Fruit fly (Drosophila melanogaster): ENCODE data around the gene CG33965.

Gene CG33965

dm6 chr3L:1216460-1216859 is 16.2 kb upstream of the CG33965 start (continued):
- TF ChIP-seq CG8388 (GFP tag; optimal IDR thresholded peaks at IDR 0.05) (peak; percentile 56), CG7271 (tag; optimal IDR thresholded peaks at IDR 0.05) (no peak), exex (tag; optimal IDR thresholded peaks at IDR 0.05) (no peak), CG6689 (GFP tag; IDR thresholded peaks at IDR 0.05) (peak; percentile 59; the same call in 1 of the 2 replicates), Usf (GFP tag; optimal IDR thresholded peaks at IDR 0.05) (no peak), repo (GFP tag; optimal IDR thresholded peaks at IDR 0.05) (peak; percentile 1), zfh1 (GFP tag; IDR thresholded peaks at IDR 0.05) (no peak), CG7556 (GFP tag; optimal IDR thresholded peaks at IDR 0.05) (peak; percentile 19), CG31224 (GFP tag; IDR thresholded peaks at IDR 0.05) (no peak), CG11723 (GFP tag; optimal IDR thresholded peaks at IDR 0.05) (no peak), bsh (GFP tag; optimal IDR thresholded peaks at IDR 0.05) (peak in 1 of 2 experiments; percentile 69), stwl (tag; optimal IDR thresholded peaks at IDR 0.05) (no peak), pum (GFP tag; optimal IDR thresholded peaks at IDR 0.05) (peak; percentile 38), CG2875 (GFP tag; optimal IDR thresholded peaks at IDR 0.05) (peak; percentile 43), NFAT (GFP tag; IDR thresholded peaks at IDR 0.05) (no peak), HLHmδ (GFP tag; optimal IDR thresholded peaks at IDR 0.05) (no peak), CG7839 (tag; optimal IDR thresholded peaks at IDR 0.05) (peak; percentile 54), nau (GFP tag; optimal IDR thresholded peaks at IDR 0.05) (peak; percentile 14), Ets65A (GFP tag) (peak; percentile 75), fd64A (GFP tag; optimal IDR thresholded peaks at IDR 0.05) (no peak), nerfin-2 (GFP tag; IDR thresholded peaks at IDR 0.05; ENCODE audit: partially characterized antibody) (no peak), hth (optimal IDR thresholded peaks at IDR 0.05) (no peak), CG14710 (tag; optimal IDR thresholded peaks at IDR 0.05) (peak; percentile 57), tin (GFP tag; optimal IDR thresholded peaks at IDR 0.05) (peak; percentile 53), HmgZ (tag; optimal IDR thresholded peaks at IDR 0.05) (no peak), Adf1 (GFP tag; IDR thresholded peaks at IDR 0.05) (no peak), dmrt99B (tag; optimal IDR thresholded peaks at IDR 0.05) (peak; percentile 66), D19A (tag; optimal IDR thresholded peaks at IDR 0.05) (peak; percentile 50), run (tag; optimal IDR thresholded peaks at IDR 0.05) (no peak), Optix (GFP tag; IDR thresholded peaks at IDR 0.05) (no peak), fd102C (GFP tag; optimal IDR thresholded peaks at IDR 0.05) (no peak), CG10209 (GFP tag; optimal IDR thresholded peaks at IDR 0.05) (peak; percentile 27), gt (GFP tag; IDR thresholded peaks at IDR 0.05) (no peak), Gug (GFP tag; IDR thresholded peaks at IDR 0.05) (no peak), trem (tag; optimal IDR thresholded peaks at IDR 0.05) (peak; percentile 54), CG9609 (GFP tag; optimal IDR thresholded peaks at IDR 0.05) (no peak), lab (GFP tag; optimal IDR thresholded peaks at IDR 0.05) (peak; percentile 58), CG7745 (tag; optimal IDR thresholded peaks at IDR 0.05) (no peak), disco-r (GFP tag; optimal IDR thresholded peaks at IDR 0.05) (no peak), CG6791 (GFP tag; IDR thresholded peaks at IDR 0.05; ENCODE audit: partially characterized antibody) (no peak), wor (GFP tag; IDR thresholded peaks at IDR 0.05) (no peak), CG12299 (tag; optimal IDR thresholded peaks at IDR 0.05) (no peak), tap (tag; optimal IDR thresholded peaks at IDR 0.05) (peak; percentile 48), sc (optimal IDR thresholded peaks at IDR 0.05) (no peak), sc (GFP tag; optimal IDR thresholded peaks at IDR 0.05) (no peak), z (GFP tag; IDR thresholded peaks at IDR 0.05) (no peak), CG6813 (GFP tag; optimal IDR thresholded peaks at IDR 0.05) (peak; percentile 38), Ravus (GFP tag; IDR thresholded peaks at IDR 0.05) (no peak), CG18619 (GFP tag; optimal IDR thresholded peaks at IDR 0.05) (no peak), Six4 (GFP tag; optimal IDR thresholded peaks at IDR 0.05) (peak; percentile 1), sim (GFP tag; IDR thresholded peaks at IDR 0.05) (no peak), CG4328 (GFP tag; optimal IDR thresholded peaks at IDR 0.05) (no peak)
